Worm (Caenorhabditis elegans) whole organism, L2 larva: ENCODE data around the gene F48F5.6.

Experiments
- R02D3.7 ChIP-seq: fragments of 150-350 bp; optimal IDR thresholded peaks from 2 replicates; lab custom pipeline; 2014; ENCODE audit warnings: missing biosample characterization, missing genetic modification characterization
- ZK546.5 ChIP-seq: sonication (generic microtip); optimal IDR thresholded peaks from 2 replicates; lab custom pipeline; 2017; ENCODE audit warnings: missing biosample characterization, missing genetic modification characterization
- ama-1 ChIP-seq: fragments of 150-350 bp; optimal IDR thresholded peaks from 2 replicates; lab custom pipeline; 2018; ENCODE audit warnings: inconsistent platforms
- lin-11 ChIP-seq: fragments of 150-350 bp; sonication (generic microtip); optimal IDR thresholded peaks from 2 replicates; lab custom pipeline; 2014; ENCODE audit warnings: missing biosample characterization, missing genetic modification characterization, inconsistent platforms, mixed read lengths
- lin-39 ChIP-seq: fragments of 150-350 bp; optimal IDR thresholded peaks from 2 replicates; lab custom pipeline; 2014; ENCODE audit warnings: missing biosample characterization, missing genetic modification reagents, missing genetic modification characterization
- nhr-11 ChIP-seq: fragments of 150-350 bp; optimal IDR thresholded peaks from 2 replicates; lab custom pipeline; 2014; ENCODE audit warnings: missing biosample characterization, missing genetic modification characterization
- nhr-77 ChIP-seq: fragments of 150-350 bp; optimal IDR thresholded peaks from 2 replicates; lab custom pipeline; 2014; ENCODE audit warnings: missing biosample characterization, missing genetic modification characterization
- skn-1 ChIP-seq: sonication (generic microtip); optimal IDR thresholded peaks from 2 replicates; lab custom pipeline; 2017; ENCODE audit warnings: missing biosample characterization, missing genetic modification characterization
- snpc-4 ChIP-seq: fragments of 150-350 bp; optimal IDR thresholded peaks from 2 replicates; lab custom pipeline; 2014; ENCODE audit warnings: missing biosample characterization, missing genetic modification characterization
- unc-55 ChIP-seq: fragments of 150-350 bp; sonication (generic microtip); optimal IDR thresholded peaks from 3 replicates; lab custom pipeline; 2014; ENCODE audit warnings: missing biosample characterization, missing genetic modification reagents, missing genetic modification characterization

DNA sequence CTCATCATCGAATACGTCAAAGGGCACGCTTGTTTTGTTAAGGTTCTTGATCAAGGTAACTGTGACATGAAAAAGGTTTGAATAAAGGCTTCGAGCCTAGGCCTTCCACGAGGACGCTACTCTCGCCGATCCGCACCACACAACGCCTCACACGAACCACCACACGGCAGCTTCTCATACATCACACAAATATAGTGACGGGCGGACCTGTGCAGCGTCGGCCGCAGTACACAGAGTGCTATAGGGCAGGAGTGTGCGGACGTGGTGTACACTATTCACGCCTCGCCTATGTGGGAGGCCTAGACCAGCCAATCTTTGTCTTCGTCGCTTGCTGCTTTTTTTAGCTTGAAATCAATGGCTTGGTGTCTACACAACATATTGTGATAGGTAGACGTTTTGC lies 2.7 kb upstream of the F48F5.6 start:
- TF ChIP-seq ZK546.5 (tag; lab: Kevin White, UChicago) (no peak), ama-1 (no peak), unc-55 (GFP tag; lab: Kevin White, UChicago) (peak; percentile 8), snpc-4 (tag; lab: Kevin White, UChicago) (peak; percentile 96), nhr-11 (no peak), nhr-77 (tag; lab: Kevin White, UChicago) (no peak), lin-11 (tag; lab: Kevin White, UChicago) (no peak), skn-1 (tag; lab: Kevin White, UChicago) (no peak), R02D3.7 (no peak), lin-39 (tag; lab: Kevin White, UChicago) (no peak)
